Fruit fly (Drosophila melanogaster): ENCODE data around the gene CG6999.

- TF ChIP-seq Crg-1 (GFP tag; optimal IDR thresholded peaks at IDR 0.05) (no peak), CG12768 (GFP tag; optimal IDR thresholded peaks at IDR 0.05) (no peak), toe (GFP tag; optimal IDR thresholded peaks at IDR 0.05) (no peak), Mnt (GFP tag; optimal IDR thresholded peaks at IDR 0.05) (no peak), Clk (GFP tag; optimal IDR thresholded peaks at IDR 0.05) (no peak), bab1 (GFP tag; optimal IDR thresholded peaks at IDR 0.05) (peak; percentile 2), kay (GFP tag; ENCODE audit: borderline replicate concordance) (no peak), CG7045 (GFP tag; optimal IDR thresholded peaks at IDR 0.05) (no peak), Hr96 (GFP tag; optimal IDR thresholded peaks at IDR 0.05) (no peak), CG14711 (tag; optimal IDR thresholded peaks at IDR 0.05) (no peak)
These were observed 25.5 kb upstream of the CG6999 start for dm6 chrX:9062665-9063064.
